Worm (Caenorhabditis elegans) whole organism, young adult: ENCODE data around the gene Y27F2A.9.
"Not testable (repeated sequence)": the region's sequence is repeated elsewhere in the genome, so short reads cannot be mapped to it uniquely, and the experiment has no call there.

Experiments
- B0035.1 ChIP-seq: sonication (generic microtip); optimal IDR thresholded peaks from 2 replicates; lab custom pipeline; 2016; ENCODE audit warnings: missing genetic modification characterization, mild to moderate bottlenecking, missing compliant biosample characterization, missing genotype, missing genetic modification reagents
- B0261.1 ChIP-seq: sonication (generic microtip); optimal IDR thresholded peaks from 2 replicates; lab custom pipeline; 2016; ENCODE audit warnings: mild to moderate bottlenecking, missing genetic modification characterization, moderate library complexity, missing compliant biosample characterization
- B0336.3 ChIP-seq: fragments of 200-800 bp; sonication (Bioruptor generic); IDR thresholded peaks from 2 replicates; pipeline ENCODE4 v1.3.6; 2022; ENCODE audit warnings: missing genetic modification characterization, missing compliant biosample characterization
- F49E8.2 ChIP-seq: sonication (generic microtip); optimal IDR thresholded peaks from 3 replicates; lab custom pipeline; 2017; ENCODE audit warnings: missing genetic modification characterization, mild to moderate bottlenecking, missing compliant biosample characterization, antibody characterized with exemption, moderate library complexity; ENCODE audit not compliant: insufficient read depth
- F57C9.4 ChIP-seq: sonication (generic microtip); optimal IDR thresholded peaks from 2 replicates; lab custom pipeline; 2017; ENCODE audit warnings: mild to moderate bottlenecking, missing genetic modification characterization, missing compliant biosample characterization
- Y53G8AR.9 ChIP-seq: fragments of 200-800 bp; sonication (Bioruptor generic); conservative IDR thresholded peaks from 2 replicates; pipeline ENCODE4 v1.3.6; 2022; ENCODE audit warnings: missing genetic modification reagents, missing genetic modification characterization, missing compliant biosample characterization
- ZK185.1 ChIP-seq: sonication (generic microtip); optimal IDR thresholded peaks from 2 replicates; lab custom pipeline; 2016; ENCODE audit warnings: mild to moderate bottlenecking, missing genetic modification characterization, missing compliant biosample characterization; ENCODE audit not compliant: poor library complexity, severe bottlenecking
- ama-1 ChIP-seq, 3 experiments: fragments of 150-350 bp in 1 of 3; sonication (generic microtip) in 2 of 3; optimal IDR thresholded peaks; 2 replicates each; lab custom pipeline; 2014 to 2018; ENCODE audit warnings: missing biosample characterization in 2 of 3, missing genetic modification characterization in 2 of 3, missing genetic modification reagents in 2 of 3
- aptf-2 ChIP-seq: fragments of 200-800 bp; sonication (Bioruptor generic); conservative IDR thresholded peaks from 2 replicates; pipeline ENCODE4 v1.3.6; 2022; ENCODE audit warnings: missing genetic modification reagents, missing genetic modification characterization, missing compliant biosample characterization
- athp-1 ChIP-seq: sonication (generic microtip); optimal IDR thresholded peaks from 2 replicates; lab custom pipeline; 2017; ENCODE audit warnings: mild to moderate bottlenecking, missing genetic modification characterization, missing compliant biosample characterization
- bed-1 ChIP-seq: fragments of 200-800 bp; sonication (Bioruptor generic); IDR thresholded peaks from 2 replicates; pipeline ENCODE4 v1.3.6; 2022; ENCODE audit warnings: missing genetic modification reagents, missing genetic modification characterization, missing compliant biosample characterization
- cebp-2 ChIP-seq: fragments of 200-800 bp; sonication (Bioruptor generic); IDR thresholded peaks from 2 replicates; pipeline ENCODE4 v1.3.6; 2022; ENCODE audit warnings: missing genetic modification characterization, missing compliant biosample characterization
- ceh-40 ChIP-seq: fragments of 200-800 bp; sonication (Bioruptor generic); IDR thresholded peaks from 2 replicates; pipeline ENCODE4 v1.3.6; 2022; ENCODE audit warnings: missing genetic modification characterization, missing compliant biosample characterization
- die-1 ChIP-seq: sonication (generic microtip); optimal IDR thresholded peaks from 2 replicates; lab custom pipeline; 2016; ENCODE audit warnings: missing genotype, mild to moderate bottlenecking, missing genetic modification characterization, missing compliant biosample characterization
- egl-18 ChIP-seq: fragments of 200-800 bp; sonication (Bioruptor generic); IDR thresholded peaks from 2 replicates; pipeline ENCODE4 v1.3.6; 2022; ENCODE audit warnings: missing genetic modification reagents, missing genetic modification characterization, missing compliant biosample characterization
- fkh-3 ChIP-seq: sonication (generic microtip); optimal IDR thresholded peaks from 2 replicates; lab custom pipeline; 2016; ENCODE audit warnings: mild to moderate bottlenecking, missing genetic modification characterization, missing compliant biosample characterization
- gei-17 ChIP-seq: fragments of 200-800 bp; sonication (Bioruptor generic); optimal IDR thresholded peaks from 2 replicates; lab custom pipeline; 2018; ENCODE audit warnings: mild to moderate bottlenecking, missing genetic modification characterization, missing compliant biosample characterization
- him-1 ChIP-seq: sonication (generic microtip); optimal IDR thresholded peaks from 2 replicates; lab custom pipeline; 2016; ENCODE audit warnings: missing genotype, missing genetic modification reagents, missing genetic modification characterization, missing compliant biosample characterization
- hsf-1 ChIP-seq: fragments of 200-800 bp; sonication (Bioruptor generic); IDR thresholded peaks from 2 replicates; pipeline ENCODE4 v1.3.6; 2022; ENCODE audit warnings: missing genetic modification reagents, missing genetic modification characterization, missing compliant biosample characterization
- lag-1 ChIP-seq: fragments of 200-800 bp; sonication (Bioruptor generic); IDR thresholded peaks from 2 replicates; pipeline ENCODE4 v1.3.6; 2022; ENCODE audit warnings: missing genetic modification reagents, missing genetic modification characterization, missing compliant biosample characterization
- lin-54 ChIP-seq: fragments of 200-800 bp; sonication (Bioruptor generic); optimal IDR thresholded peaks from 2 replicates; lab custom pipeline; 2018; ENCODE audit warnings: mild to moderate bottlenecking, missing genetic modification characterization, missing compliant biosample characterization
- madf-6 ChIP-seq: fragments of 200-800 bp; sonication (Bioruptor generic); IDR thresholded peaks from 2 replicates; pipeline ENCODE4 v1.3.6; 2022; ENCODE audit warnings: missing genetic modification reagents, missing genetic modification characterization, missing compliant biosample characterization
- madf-8 ChIP-seq: fragments of 200-800 bp; sonication (Bioruptor generic); conservative IDR thresholded peaks from 2 replicates; pipeline ENCODE4 v1.3.6; 2022; ENCODE audit warnings: missing genetic modification reagents, missing genetic modification characterization, missing compliant biosample characterization
- nhr-179 ChIP-seq: sonication (generic microtip); optimal IDR thresholded peaks from 2 replicates; lab custom pipeline; 2016; ENCODE audit warnings: mild to moderate bottlenecking, missing genetic modification characterization, missing compliant biosample characterization
- nhr-27 ChIP-seq: fragments of 200-800 bp; sonication (Bioruptor generic); optimal IDR thresholded peaks from 2 replicates; lab custom pipeline; 2018; ENCODE audit warnings: mild to moderate bottlenecking, missing genetic modification characterization, moderate library complexity, missing compliant biosample characterization
- pbrm-1 ChIP-seq: fragments of 200-800 bp; sonication (Bioruptor generic); IDR thresholded peaks from 2 replicates; pipeline ENCODE4 v1.3.6; 2022; ENCODE audit warnings: missing genetic modification reagents, missing genetic modification characterization, missing compliant biosample characterization
- pha-4 ChIP-seq: fragments of 150-350 bp; sonication (generic microtip); optimal IDR thresholded peaks from 2 replicates; lab custom pipeline; 2014; ENCODE audit warnings: missing biosample characterization, missing genetic modification reagents, missing genetic modification characterization
- sdz-38 ChIP-seq: sonication (generic microtip); optimal IDR thresholded peaks from 2 replicates; lab custom pipeline; 2016; ENCODE audit warnings: missing genotype, missing genetic modification characterization, missing compliant biosample characterization
- snpc-4 ChIP-seq, 5 experiments: fragments of 150-350 bp in 1 of 5; sonication (generic microtip) in 4 of 5; optimal IDR thresholded peaks; 2 replicates each; lab custom pipeline; 2014 to 2018; ENCODE audit warnings: missing genetic modification characterization in 5 of 5, missing biosample characterization in 3 of 5, antibody characterized with exemption in 2 of 5, mild to moderate bottlenecking in 2 of 5, missing compliant biosample characterization in 2 of 5, missing genotype in 2 of 5, moderate library complexity in 2 of 5, missing genetic modification reagents in 1 of 5
- sptf-2 ChIP-seq: fragments of 200-800 bp; sonication (Bioruptor generic); optimal IDR thresholded peaks from 2 replicates; lab custom pipeline; 2018; ENCODE audit warnings: mild to moderate bottlenecking, missing genetic modification characterization, missing compliant biosample characterization
- tbx-9 ChIP-seq: sonication (generic microtip); optimal IDR thresholded peaks from 2 replicates; lab custom pipeline; 2016; ENCODE audit warnings: borderline replicate concordance, missing genetic modification characterization, inconsistent platforms, missing compliant biosample characterization
- unc-130 ChIP-seq: sonication (generic microtip); optimal IDR thresholded peaks from 2 replicates; lab custom pipeline; 2016; ENCODE audit warnings: missing genetic modification reagents, missing genetic modification characterization, missing compliant biosample characterization
- unc-62 ChIP-seq: fragments of 150-350 bp; optimal IDR thresholded peaks from 2 replicates; lab custom pipeline; 2014; ENCODE audit warnings: missing biosample characterization, missing genetic modification reagents, missing genetic modification characterization
- zfh-2 ChIP-seq: fragments of 200-800 bp; sonication (Bioruptor generic); conservative IDR thresholded peaks from 2 replicates; pipeline ENCODE4 v1.3.6; 2022; ENCODE audit warnings: missing genetic modification reagents, missing genetic modification characterization, missing compliant biosample characterization
- ztf-22 ChIP-seq: fragments of 200-800 bp; sonication (Bioruptor generic); optimal IDR thresholded peaks from 2 replicates; lab custom pipeline; 2018; ENCODE audit warnings: mild to moderate bottlenecking, missing genetic modification characterization, moderate library complexity, missing compliant biosample characterization
- ztf-6 ChIP-seq: fragments of 200-800 bp; sonication (Bioruptor generic); IDR thresholded peaks from 2 replicates; pipeline ENCODE4 v1.3.6; 2022; ENCODE audit warnings: missing genetic modification reagents, missing genetic modification characterization, missing compliant biosample characterization

Gene Y27F2A.9

DNA sequence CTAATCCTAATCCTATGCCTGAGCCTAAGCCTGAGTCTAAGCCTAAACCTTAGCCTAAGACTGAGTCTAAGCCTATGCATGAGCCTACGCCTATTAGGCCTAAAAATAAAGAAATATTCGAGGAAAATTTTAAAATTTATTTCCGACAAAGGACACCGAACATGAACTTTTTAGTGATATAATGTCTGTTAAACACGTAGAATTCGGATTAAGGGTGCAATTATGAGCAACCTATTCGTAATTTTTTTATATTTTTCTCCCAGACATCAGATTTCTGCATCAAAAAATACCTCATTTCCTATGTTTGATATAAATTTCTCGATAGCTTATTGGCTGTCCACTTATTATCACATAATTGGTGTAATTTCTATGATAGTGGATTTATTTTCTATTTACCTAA, 2.4 kb downstream of the Y27F2A.9 start, which contains the start of gene Y27F2A.11:
Y27F2A.11 (plus strand) TSS at position 301 of the 400 bp plus-strand sequence.
- TF ChIP-seq egl-18 (GFP tag; lab: Robert Waterston, UW); pha-4 (tag; lab: Kevin White, UChicago); B0035.1: not testable (repeated sequence)
- TF ChIP-seq, all 124 proteins: peak for 0; not testable (repeated sequence) for 124

DNA sequence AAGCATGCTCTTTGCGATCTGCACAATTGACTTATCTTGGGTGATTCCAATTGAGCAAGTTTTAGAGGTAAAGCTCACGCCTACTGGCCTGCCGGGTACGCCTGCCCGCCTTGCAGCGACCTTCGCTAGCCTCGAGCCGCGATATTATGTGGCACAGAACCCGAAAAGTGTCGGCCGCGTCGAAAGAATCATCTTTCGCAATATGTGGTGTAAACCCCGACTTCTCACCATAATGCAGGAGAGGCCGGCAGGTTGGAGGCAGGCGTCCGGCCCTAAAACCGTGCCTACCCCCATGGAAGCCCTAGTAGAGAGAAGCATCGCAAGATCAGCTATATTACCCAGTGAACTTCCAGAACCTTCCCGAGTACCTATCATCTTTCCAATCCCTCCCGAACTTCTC, 5.6 kb downstream of the Y27F2A.9 start:
- TF ChIP-seq zfh-2 = peak; percentile 67
- TF ChIP-seq ztf-6 (GFP tag; lab: Robert Waterston, UW) = no peak
- TF ChIP-seq ZK185.1 = no peak
- TF ChIP-seq pbrm-1 (GFP tag; lab: Robert Waterston, UW) = no peak
- TF ChIP-seq F49E8.2 (tag; lab: Kevin White, UChicago) = no peak
- TF ChIP-seq nhr-179 (tag; lab: Kevin White, UChicago) = no peak
- TF ChIP-seq, all 124 proteins: peak for 1

DNA sequence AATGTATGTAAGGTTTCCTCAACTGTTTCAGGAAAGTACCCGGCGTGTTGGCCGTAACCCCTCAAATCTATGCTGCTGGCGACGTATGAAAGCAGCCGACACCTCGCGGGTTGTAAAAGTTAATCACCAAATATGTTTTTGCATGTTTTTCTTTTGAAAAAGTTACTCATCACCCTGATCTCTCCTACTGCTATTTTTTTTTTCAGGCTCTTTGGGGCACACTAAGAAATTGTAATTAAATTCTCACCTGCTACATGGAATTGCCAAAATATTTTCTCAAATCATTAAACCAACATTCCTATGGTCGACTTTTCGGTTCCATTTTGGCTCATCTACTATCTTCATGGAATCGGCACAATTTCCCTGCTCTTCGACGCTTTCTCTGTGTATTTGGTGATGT, 6.6 kb downstream of the Y27F2A.9 start, which contains the start of gene sri-78:
sri-78 (plus strand) TSS at position 301 of the 400 bp plus-strand sequence.
- TF ChIP-seq madf-8 (GFP tag; lab: Robert Waterston, UW); unc-130 (GFP tag; lab: Kevin White, UChicago); lin-54 (GFP tag; lab: Kevin White, UChicago): not testable (repeated sequence)

DNA sequence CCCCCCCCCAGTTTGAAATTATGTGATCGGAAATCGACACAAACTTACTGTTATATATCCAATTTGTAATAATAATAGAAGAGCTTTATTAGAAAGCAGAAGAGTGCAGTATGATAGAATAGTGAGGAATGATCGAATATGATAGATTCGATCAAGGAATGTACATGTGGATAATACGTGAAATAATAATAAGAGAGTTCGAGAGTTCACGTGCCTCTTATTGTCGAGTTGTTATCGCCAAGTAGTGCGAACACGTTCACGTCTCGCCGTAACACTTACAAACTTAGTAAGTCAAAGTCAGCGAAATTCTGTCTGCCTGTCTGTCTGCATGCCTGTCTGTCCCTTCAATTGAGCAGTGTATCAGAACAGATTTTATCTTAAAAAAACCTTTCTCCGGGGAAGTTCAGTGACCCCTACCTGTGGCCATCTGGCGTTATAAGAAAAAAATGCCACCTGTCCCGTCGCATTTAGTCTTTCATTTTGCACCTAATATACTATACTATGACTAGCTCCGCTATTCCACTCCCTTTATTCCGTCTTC, 8.1 kb downstream of the Y27F2A.9 start, which contains the start of the genes Y27F2A.6 and Y27F2A.8:
Y27F2A.6 (minus strand) TSS at position 101 of the 541 bp plus-strand sequence.
Y27F2A.8 (plus strand) TSS at position 491 of the 541 bp plus-strand sequence.
- not testable (repeated sequence) for TF ChIP-seq him-1; ama-1 (optimal IDR thresholded peaks at IDR 0.05; lab: Kevin White, UChicago); ama-1 (GFP tag; optimal IDR thresholded peaks at IDR 0.05; lab: Kevin White, UChicago); lag-1

DNA sequence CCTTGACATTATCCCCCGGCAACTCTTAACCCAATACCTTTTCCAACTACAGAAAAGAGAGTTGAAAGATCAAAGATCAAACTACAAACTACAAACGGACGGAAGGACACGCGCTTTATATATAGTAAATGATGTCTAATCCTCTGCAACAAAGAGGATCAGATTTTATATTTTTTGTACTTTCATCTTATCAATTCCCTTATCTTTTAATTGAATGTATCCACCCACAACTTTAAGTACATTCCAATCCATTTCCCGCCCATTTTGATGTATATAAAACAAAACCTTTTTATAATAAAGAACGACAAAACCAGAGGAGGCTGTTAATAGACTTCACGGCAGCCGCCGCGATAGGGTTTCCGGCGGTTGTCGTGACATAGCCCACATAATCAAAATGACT, 13.8 kb downstream of the Y27F2A.9 start, which contains the start of gene sri-40:
sri-40 (plus strand) TSS at position 301 of the 400 bp plus-strand sequence.
- not testable (repeated sequence) for TF ChIP-seq snpc-4 (GFP tag; optimal IDR thresholded peaks at IDR 0.05; lab: Kevin White, UChicago); snpc-4 (tag; optimal IDR thresholded peaks at IDR 0.05; lab: Kevin White, UChicago); F57C9.4; unc-130 (GFP tag; lab: Kevin White, UChicago)

DNA sequence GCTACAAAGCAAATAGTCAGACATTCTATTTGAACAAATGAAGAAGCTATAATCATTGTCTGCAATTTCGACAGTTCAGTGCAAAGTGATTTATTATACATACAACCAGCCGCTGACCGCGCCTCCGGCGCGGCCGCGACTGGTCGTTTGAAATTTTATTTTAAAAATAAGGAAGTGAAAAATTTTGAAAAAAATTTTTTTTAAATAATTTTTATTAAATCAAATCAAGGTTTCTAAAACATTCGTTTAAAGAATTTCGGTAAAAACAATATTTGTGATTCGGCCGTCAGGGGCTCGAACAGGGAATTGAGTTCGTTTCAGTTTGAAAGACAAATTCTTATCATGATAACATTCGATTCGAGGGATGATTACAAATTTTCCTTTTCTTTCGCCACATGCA, 19.3 kb downstream of the Y27F2A.9 start, which contains the start of gene Y27F2A.10:
Y27F2A.10 (minus strand) TSS at position 101 of the 400 bp plus-strand sequence.
- no peak for TF ChIP-seq tbx-9
- no peak for TF ChIP-seq nhr-179 (tag; lab: Kevin White, UChicago)
- TF ChIP-seq B0336.3 = no peak
- TF ChIP-seq sptf-2 = no peak
- TF ChIP-seq hsf-1 (GFP tag; lab: Robert Waterston, UW) = no peak
- TF ChIP-seq sdz-38 (tag; lab: Kevin White, UChicago) = no peak
- no peak for TF ChIP-seq ceh-40
- TF ChIP-seq unc-62 (GFP tag; lab: Kevin White, UChicago) = no peak
- no peak for TF ChIP-seq F49E8.2 (tag; lab: Kevin White, UChicago)
- no peak for TF ChIP-seq aptf-2 (GFP tag; lab: Robert Waterston, UW)

DNA sequence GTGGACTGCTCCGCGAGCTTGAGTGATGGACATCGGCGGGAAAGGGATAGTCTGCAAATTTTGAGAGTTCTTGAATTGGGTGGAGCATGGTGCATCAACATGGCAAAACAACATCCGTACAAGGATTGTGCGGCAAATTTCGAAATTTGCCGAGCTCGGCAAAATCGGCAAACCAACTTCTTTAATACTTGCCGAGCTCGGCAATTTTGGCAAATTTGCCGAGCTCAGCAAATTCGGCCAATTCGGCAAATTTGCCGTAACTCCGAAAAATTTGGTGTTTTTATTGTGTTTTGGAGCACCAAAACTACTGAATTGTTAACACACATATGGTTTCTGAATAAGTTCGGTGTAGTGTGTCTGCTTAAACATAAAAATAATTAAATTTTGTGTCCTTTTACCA, 21.4 kb downstream of the Y27F2A.9 start, which contains the start of gene fbxc-55:
fbxc-55 (minus strand) TSS at position 101 of the 400 bp plus-strand sequence.
- TF ChIP-seq F57C9.4 (no peak), nhr-27 (tag; lab: Kevin White, UChicago) (no peak), ztf-22 (GFP tag; lab: Kevin White, UChicago) (no peak), B0261.1 (no peak), gei-17 (no peak), bed-1 (no peak), nhr-179 (tag; lab: Kevin White, UChicago) (no peak), die-1 (tag; lab: Kevin White, UChicago) (no peak), Y53G8AR.9 (no peak), fkh-3 (tag; lab: Kevin White, UChicago) (no peak), zfh-2 (no peak), athp-1 (tag; lab: Kevin White, UChicago) (no peak), him-1 (no peak), madf-6 (no peak), cebp-2 (no peak)
